3 worm cellular contexts compared by ENCODE assay signal in the genomic region with DNA sequence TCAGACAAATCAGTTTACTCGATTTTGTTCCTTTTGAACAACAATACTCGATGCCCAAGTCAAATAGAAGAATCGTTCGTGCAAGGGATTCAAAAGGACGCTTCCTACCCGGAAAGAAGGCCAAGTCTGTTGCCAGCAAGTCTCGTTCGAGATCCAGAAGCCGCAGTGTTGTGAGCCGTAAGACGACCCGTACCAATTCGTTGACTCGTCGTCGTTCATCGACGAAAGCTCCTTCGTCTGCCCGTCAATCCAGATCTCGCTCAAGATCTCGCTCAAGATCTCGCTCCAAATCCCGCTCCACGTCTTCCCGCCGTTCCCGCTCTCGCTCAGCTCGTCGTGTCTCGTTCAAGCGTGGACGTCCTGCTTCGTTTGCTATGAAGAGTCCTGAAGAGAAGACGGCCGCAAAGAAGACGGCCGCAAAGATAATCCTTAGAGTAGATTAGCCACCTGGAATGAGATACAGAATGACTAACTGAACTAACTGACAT.
TF ChIP-seq lines count a peak whose summit lies in the region.

Gene F08H9.2, plus strand, starts transcription at position 51 of the 488 bp plus-strand sequence.

TF ChIP-seq in whole organism, L4 larva, 104 proteins besides CTCF, POLR2A, EP300 and RAD21:
- TF ChIP-seq ctbp-1 (GFP tag; IDR thresholded peaks at IDR 0.05; lab: Robert Waterston, UW) (no peak), set-16 (GFP tag; IDR thresholded peaks at IDR 0.05; lab: Robert Waterston, UW) (peak; percentile 72), unc-62 (GFP tag; optimal IDR thresholded peaks at IDR 0.05 in 1 of 2; lab: Kevin White, UChicago) (peak in 1 of 2 experiments; percentile 56), unc-62 (tag; optimal IDR thresholded peaks at IDR 0.05; lab: Kevin White, UChicago) (no peak)

TF ChIP-seq in whole organism, early embryonic, 17 proteins besides CTCF, POLR2A, EP300 and RAD21:
- TF ChIP-seq hmg-4 (GFP tag; optimal IDR thresholded peaks at IDR 0.05; lab: Kevin White, UChicago): peak; percentile 20
- TF ChIP-seq sea-1 (GFP tag; conservative IDR thresholded peaks at IDR 0.05; lab: Robert Waterston, UW): no peak

TF ChIP-seq in whole organism, young adult, 124 proteins besides CTCF, POLR2A, EP300 and RAD21:
- TF ChIP-seq zim-3 (tag; optimal IDR thresholded peaks at IDR 0.05; lab: Kevin White, UChicago) (no peak), ztf-26 (tag; optimal IDR thresholded peaks at IDR 0.05; lab: Kevin White, UChicago) (no peak), nfyb-1 (GFP tag; IDR thresholded peaks at IDR 0.05; lab: Robert Waterston, UW) (0 out of 2 replicates have a peak, but pooled peaks have one; percentile 15), zfh-2 (GFP tag; conservative IDR thresholded peaks at IDR 0.05; lab: Robert Waterston, UW) (peak; percentile 76)
